Worm (Caenorhabditis elegans): Measurements from ENCODE around the gene cup-16.

The cup-16 gene

DNA sequence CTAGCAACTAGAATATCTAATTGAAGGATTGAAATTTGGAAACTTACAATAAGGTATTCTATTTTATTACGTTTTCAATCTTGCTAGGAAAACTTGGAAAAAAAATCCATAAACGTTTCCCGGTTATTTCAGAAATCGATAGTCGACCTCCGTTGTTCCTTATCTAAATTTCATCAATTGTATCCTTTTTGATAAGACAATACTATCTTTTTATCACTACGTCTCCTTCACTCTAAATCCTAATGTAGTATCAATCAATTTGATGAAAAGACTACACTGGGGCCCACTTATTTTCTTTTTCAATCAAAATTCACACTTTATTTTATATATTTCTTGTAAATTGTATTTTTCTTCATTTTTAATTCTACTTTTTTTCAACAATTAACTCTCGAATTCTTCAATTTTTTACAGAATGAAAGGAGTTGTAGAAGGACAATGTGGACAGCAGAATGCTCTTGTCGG is 2.5 kb upstream of the cup-16 start, which contains the start of gene prx-5:
TSS of gene prx-5 (plus strand) at position 412 of the 462 bp plus-strand sequence.
- no peak for TF ChIP-seq nhr-23 (tag; optimal IDR thresholded peaks at IDR 0.05)
- peak; percentile 51 for TF ChIP-seq fos-1 (tag; optimal IDR thresholded peaks at IDR 0.05)

- TF ChIP-seq dmd-4 (tag; optimal IDR thresholded peaks at IDR 0.05) (no peak), egl-27 (tag; optimal IDR thresholded peaks at IDR 0.05) (no peak), snpc-4 (tag; optimal IDR thresholded peaks at IDR 0.05) (no peak), fos-1 (tag; optimal IDR thresholded peaks at IDR 0.05) (no peak), nhr-77 (tag; optimal IDR thresholded peaks at IDR 0.05) (no peak), ceh-82 (tag; optimal IDR thresholded peaks at IDR 0.05) (no peak), nhr-23 (tag; optimal IDR thresholded peaks at IDR 0.05) (no peak), R02D3.7 (tag; optimal IDR thresholded peaks at IDR 0.05) (no peak)
Measured at ce11 chrII:8710317-8710716, 3.4 kb downstream of the cup-16 start, which contains the start of gene srg-15. Gene srg-15, minus strand, starts transcription at chrII:8710417.

DNA sequence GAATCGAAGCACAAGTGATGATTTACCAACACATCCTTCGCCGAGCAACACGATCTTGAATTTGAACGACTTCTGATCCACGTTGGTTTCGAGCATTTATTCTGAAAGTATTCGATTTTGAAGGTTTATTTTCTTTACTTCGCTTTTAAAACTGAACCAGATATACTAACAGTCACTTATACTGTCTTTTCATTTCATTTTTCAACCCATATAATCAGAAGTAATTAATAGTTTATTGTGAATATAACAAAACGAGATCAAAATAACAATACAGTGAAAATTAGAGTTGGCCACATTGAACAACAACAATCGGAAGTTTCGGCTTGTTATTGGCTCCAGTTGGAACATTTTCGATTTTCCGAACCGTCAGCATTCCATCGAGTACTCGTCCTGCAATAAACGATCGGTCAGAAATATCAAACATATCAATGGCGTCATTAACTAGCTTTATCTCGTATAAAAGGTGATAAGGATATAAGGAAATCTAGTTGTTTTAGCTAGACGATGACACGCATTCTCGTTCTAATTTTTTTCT is 8.0 kb downstream of the cup-16 start, which contains the start of the genes rab-21 and T01B7.13:
TSS of gene rab-21 (minus strand) at position 101 of the 535 bp plus-strand sequence.
TSS of gene T01B7.13 (plus strand) at position 485 of the 535 bp plus-strand sequence.
- TF ChIP-seq lin-39 (tag; optimal IDR thresholded peaks at IDR 0.05) (no peak), nhr-11 (tag; optimal IDR thresholded peaks at IDR 0.05) (no peak), nhr-129 (tag; optimal IDR thresholded peaks at IDR 0.05) (no peak), lsy-2 (tag; optimal IDR thresholded peaks at IDR 0.05) (no peak), skn-1 (tag; optimal IDR thresholded peaks at IDR 0.05) (no peak), nhr-237 (tag; optimal IDR thresholded peaks at IDR 0.05) (no peak), mbf-1 (tag; optimal IDR thresholded peaks at IDR 0.05) (no peak), nhr-25 (tag; optimal IDR thresholded peaks at IDR 0.05) (no peak), lin-13 (GFP tag; optimal IDR thresholded peaks at IDR 0.05) (no peak), F13H6.1 (tag; optimal IDR thresholded peaks at IDR 0.05) (no peak), alr-1 (tag; optimal IDR thresholded peaks at IDR 0.05) (no peak), nhr-10 (tag; optimal IDR thresholded peaks at IDR 0.05) (no peak), nhr-77 (tag; optimal IDR thresholded peaks at IDR 0.05) (no peak), Y55F3AM.14 (GFP tag; optimal IDR thresholded peaks at IDR 0.05) (no peak), snpc-4 (tag; optimal IDR thresholded peaks at IDR 0.05) (no peak), sma-3 (GFP tag; optimal IDR thresholded peaks at IDR 0.05) (no peak)

DNA sequence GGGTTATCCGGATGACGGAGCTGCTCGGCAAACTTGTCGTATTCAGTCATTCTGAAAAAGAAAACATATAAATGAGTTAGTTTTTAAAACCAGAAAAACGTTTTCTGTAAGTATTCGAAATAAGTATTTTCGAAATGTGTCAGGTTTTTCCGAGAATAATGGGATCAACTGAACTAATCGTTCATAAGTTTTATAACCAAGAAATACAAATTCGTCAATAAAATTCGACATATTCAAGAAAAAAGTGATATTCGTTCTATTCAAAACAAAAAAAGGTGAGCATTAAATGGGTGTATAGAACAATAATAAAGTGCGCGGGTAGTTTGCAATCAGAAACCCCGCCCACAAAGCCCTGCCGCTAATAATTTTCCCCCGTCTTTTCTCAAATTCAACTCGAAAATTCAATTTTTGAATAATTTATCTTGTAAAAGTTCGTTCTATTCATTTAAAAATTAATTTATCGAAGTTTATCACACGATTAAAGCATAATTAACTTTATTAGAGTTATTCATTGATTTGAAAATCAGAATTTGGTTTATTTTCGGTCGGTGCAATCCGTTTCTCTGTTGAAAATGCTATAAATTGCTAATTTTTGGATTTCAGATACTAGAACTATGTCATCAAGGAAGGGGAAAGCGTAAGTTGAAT is 9.4 kb downstream of the cup-16 start, which contains the start of the genes cyn-11 and T01B7.5:
TSS of gene cyn-11 (minus strand) at position 51 of the 648 bp plus-strand sequence.
TSS of gene T01B7.5 (plus strand) at position 598 of the 648 bp plus-strand sequence.
- TF ChIP-seq nhr-237 (tag; optimal IDR thresholded peaks at IDR 0.05) (no peak), unc-55 (GFP tag; optimal IDR thresholded peaks at IDR 0.05) (no peak), peb-1 (tag; optimal IDR thresholded peaks at IDR 0.05) (no peak), ztf-1 (GFP tag; conservative IDR thresholded peaks at IDR 0.05) (no peak), nhr-23 (tag; optimal IDR thresholded peaks at IDR 0.05) (no peak), nhr-11 (tag; optimal IDR thresholded peaks at IDR 0.05) (no peak), elt-1 (tag; optimal IDR thresholded peaks at IDR 0.05) (no peak), elt-3 (tag; optimal IDR thresholded peaks at IDR 0.05) (no peak), nhr-21 (tag; optimal IDR thresholded peaks at IDR 0.05) (no peak), aly-2 (tag; optimal IDR thresholded peaks at IDR 0.05) (no peak), sma-9 (GFP tag; optimal IDR thresholded peaks at IDR 0.05) (peak; percentile 35), sma-9 (tag; optimal IDR thresholded peaks at IDR 0.05) (no peak), sem-4 (tag; optimal IDR thresholded peaks at IDR 0.05) (peak; percentile 7), nhr-129 (tag; optimal IDR thresholded peaks at IDR 0.05) (peak; percentile 21), gmeb-1 (tag; optimal IDR thresholded peaks at IDR 0.05) (peak; percentile 9), ztf-4 (tag; optimal IDR thresholded peaks at IDR 0.05) (no peak), nhr-77 (tag; optimal IDR thresholded peaks at IDR 0.05) (no peak), blmp-1 (tag; optimal IDR thresholded peaks at IDR 0.05; ENCODE audit: insufficient read depth) (no peak), mbf-1 (tag; optimal IDR thresholded peaks at IDR 0.05) (no peak), nhr-12 (tag; optimal IDR thresholded peaks at IDR 0.05) (no peak), lin-11 (tag; optimal IDR thresholded peaks at IDR 0.05) (peak; percentile 4), dmd-4 (tag; optimal IDR thresholded peaks at IDR 0.05) (no peak), ceh-82 (tag; optimal IDR thresholded peaks at IDR 0.05) (no peak), ceh-16 (tag; optimal IDR thresholded peaks at IDR 0.05) (no peak), zag-1 (tag; optimal IDR thresholded peaks at IDR 0.05) (no peak), egl-27 (tag; optimal IDR thresholded peaks at IDR 0.05) (no peak), mdl-1 (tag; optimal IDR thresholded peaks at IDR 0.05) (no peak), sma-3 (GFP tag; optimal IDR thresholded peaks at IDR 0.05) (no peak), skn-1 (tag; optimal IDR thresholded peaks at IDR 0.05) (no peak), nhr-25 (tag; optimal IDR thresholded peaks at IDR 0.05) (no peak), unc-39 (tag; optimal IDR thresholded peaks at IDR 0.05) (no peak), unc-62 (GFP tag; optimal IDR thresholded peaks at IDR 0.05) (no peak), R02D3.7 (tag; optimal IDR thresholded peaks at IDR 0.05) (no peak), ztf-11 (tag; optimal IDR thresholded peaks at IDR 0.05) (no peak), crh-2 (tag; optimal IDR thresholded peaks at IDR 0.05) (peak; percentile 34), mab-5 (tag; optimal IDR thresholded peaks at IDR 0.05) (no peak)
